Worm (Caenorhabditis elegans) whole organism, L3 larva: ENCODE measurements around the gene oac-10.

Experiments used
- ama-1 ChIP-seq: fragments of 150-350 bp; optimal IDR thresholded peaks from 2 replicates; lab custom pipeline; 2018
- fkh-10 ChIP-seq: sonication (generic microtip); optimal IDR thresholded peaks from 2 replicates; lab custom pipeline; 2017; ENCODE audit warnings: missing biosample characterization, missing genetic modification reagents, missing genetic modification characterization
- lin-15B ChIP-seq: fragments of 150-350 bp; optimal IDR thresholded peaks from 2 replicates; lab custom pipeline; 2014; ENCODE audit warnings: missing biosample characterization, missing genetic modification characterization
- lsy-12 ChIP-seq: sonication (generic microtip); optimal IDR thresholded peaks from 2 replicates; lab custom pipeline; 2016; ENCODE audit warnings: mild to moderate bottlenecking, missing genetic modification characterization, missing compliant biosample characterization
- nhr-77 ChIP-seq: fragments of 150-350 bp; optimal IDR thresholded peaks from 2 replicates; lab custom pipeline; 2014; ENCODE audit warnings: missing biosample characterization, missing genetic modification characterization
- snpc-4 ChIP-seq: fragments of 150-350 bp; optimal IDR thresholded peaks from 2 replicates; lab custom pipeline; 2014; ENCODE audit warnings: missing biosample characterization, missing genetic modification characterization
- unc-62 ChIP-seq: fragments of 150-350 bp; sonication (generic microtip); optimal IDR thresholded peaks from 4 replicates; lab custom pipeline; 2014; ENCODE audit warnings: missing biosample characterization, missing genetic modification reagents, missing genetic modification characterization
- ztf-11 ChIP-seq: fragments of 150-350 bp; optimal IDR thresholded peaks from 2 replicates; lab custom pipeline; 2014; ENCODE audit warnings: missing biosample characterization, missing genetic modification characterization

- TF ChIP-seq lin-15B (tag; lab: Kevin White, UChicago) (no peak), ztf-11 (tag; lab: Kevin White, UChicago) (no peak), ama-1 (lab: Kevin White, UChicago) (no peak), lsy-12 (tag; lab: Kevin White, UChicago) (no peak), unc-62 (GFP tag; lab: Kevin White, UChicago) (no peak), snpc-4 (tag; lab: Kevin White, UChicago) (no peak), fkh-10 (GFP tag; lab: Kevin White, UChicago) (no peak), nhr-77 (tag; lab: Kevin White, UChicago) (no peak)
These were observed 42.0 kb downstream of the oac-10 start, which contains the start of gene F53C3.1 for ce11 chrII:3911716-3912115.
